Worm (Caenorhabditis elegans): ENCODE measurements around the gene clec-73.

clec-73 gene

DNA sequence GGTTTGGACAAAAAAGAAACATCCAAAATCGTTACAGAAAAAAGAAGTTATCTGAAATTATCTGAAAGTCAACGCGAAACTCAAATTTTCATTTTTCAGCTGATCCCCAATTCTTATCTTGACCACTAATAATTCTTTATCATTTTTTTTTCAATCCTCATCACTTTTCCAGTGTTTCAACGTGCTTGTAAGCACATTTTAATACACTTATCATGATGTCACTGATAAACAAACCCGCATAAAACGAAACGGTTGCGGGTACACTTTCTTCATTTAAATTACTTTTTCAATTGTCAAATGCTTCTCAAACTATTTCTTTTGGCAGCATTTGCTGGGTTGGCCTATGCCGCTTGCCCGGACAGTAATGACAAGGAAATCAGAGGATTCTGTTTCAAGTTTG lies 34.1 kb downstream of the clec-73 start, which contains the start of gene clec-67:
Gene clec-67, plus strand, starts transcription at position 268 of the 400 bp plus-strand sequence.
- TF ChIP-seq nhr-11 (tag; optimal IDR thresholded peaks at IDR 0.05) (no peak), fkh-10 (GFP tag; optimal IDR thresholded peaks at IDR 0.05) (no peak), ets-4 (tag; optimal IDR thresholded peaks at IDR 0.05) (no peak)

- TF ChIP-seq pag-3 (tag; optimal IDR thresholded peaks at IDR 0.05; ENCODE audit: borderline replicate concordance) (no peak), ceh-48 (tag; optimal IDR thresholded peaks at IDR 0.05) (no peak), ceh-30 (tag; optimal IDR thresholded peaks at IDR 0.05) (no peak), elt-4 (tag; optimal IDR thresholded peaks at IDR 0.05) (no peak), ceh-45 (GFP tag; IDR thresholded peaks at IDR 0.05) (no peak), unc-86 (tag; optimal IDR thresholded peaks at IDR 0.05) (no peak), pax-1 (tag; optimal IDR thresholded peaks at IDR 0.05) (no peak), unc-55 (GFP tag; optimal IDR thresholded peaks at IDR 0.05) (no peak), ceh-34 (tag; optimal IDR thresholded peaks at IDR 0.05) (no peak), nhr-232 (tag; optimal IDR thresholded peaks at IDR 0.05) (no peak), K09A11.1 (tag; optimal IDR thresholded peaks at IDR 0.05; ENCODE audit: insufficient read depth) (no peak), ceh-18 (tag; optimal IDR thresholded peaks at IDR 0.05) (no peak), ceh-22 (tag; optimal IDR thresholded peaks at IDR 0.05) (no peak), ama-1 (optimal IDR thresholded peaks at IDR 0.05) (no peak), odd-2 (tag; optimal IDR thresholded peaks at IDR 0.05) (no peak), pros-1 (tag; optimal IDR thresholded peaks at IDR 0.05) (no peak), zip-5 (tag; optimal IDR thresholded peaks at IDR 0.05) (no peak), nhr-11 (tag; optimal IDR thresholded peaks at IDR 0.05) (no peak), dmd-4 (tag; optimal IDR thresholded peaks at IDR 0.05; ENCODE audit: borderline replicate concordance) (no peak), hlh-8 (tag; optimal IDR thresholded peaks at IDR 0.05) (no peak)
Measured at ce11 chrIV:3919506-3919905, 36.5 kb downstream of the clec-73 start, which contains the start of gene srz-19. TSS of gene srz-19 (plus strand) at chrIV:3919806.

- TF ChIP-seq dmd-4 (tag; optimal IDR thresholded peaks at IDR 0.05; ENCODE audit: borderline replicate concordance) = no peak
- no peak for TF ChIP-seq ref-2 (tag; optimal IDR thresholded peaks at IDR 0.05)
- TF ChIP-seq hlh-30 (tag; optimal IDR thresholded peaks at IDR 0.05; ENCODE audit: insufficient read depth) = no peak
- TF ChIP-seq nfya-1 (tag; optimal IDR thresholded peaks at IDR 0.05) = no peak
- TF ChIP-seq syd-9 (tag; optimal IDR thresholded peaks at IDR 0.05) = no peak
- no peak for TF ChIP-seq ceh-34 (tag; optimal IDR thresholded peaks at IDR 0.05)
- TF ChIP-seq ztf-16 (tag; optimal IDR thresholded peaks at IDR 0.05) = no peak
- no peak for TF ChIP-seq unc-42 (tag; optimal IDR thresholded peaks at IDR 0.05)
- no peak for TF ChIP-seq hlh-8 (tag; optimal IDR thresholded peaks at IDR 0.05)
- TF ChIP-seq ets-4 (tag; optimal IDR thresholded peaks at IDR 0.05) = no peak
- TF ChIP-seq fkh-10 (GFP tag; optimal IDR thresholded peaks at IDR 0.05) = no peak
- no peak for TF ChIP-seq F13H6.1 (tag; optimal IDR thresholded peaks at IDR 0.05)
- TF ChIP-seq ceh-45 (GFP tag; IDR thresholded peaks at IDR 0.05) = no peak
- TF ChIP-seq ceh-14 (tag; optimal IDR thresholded peaks at IDR 0.05) = no peak
- TF ChIP-seq hlh-6 (tag; optimal IDR thresholded peaks at IDR 0.05) = no peak
- no peak for TF ChIP-seq sox-2 (GFP tag; IDR thresholded peaks at IDR 0.05)
- TF ChIP-seq tbx-7 (tag; optimal IDR thresholded peaks at IDR 0.05) = no peak
Measured at ce11 chrIV:3918160-3918559, 37.8 kb downstream of the clec-73 start, which contains the start of gene F56D6.23. TSS of gene F56D6.23 (plus strand) at chrIV:3918460.

ce11 chrIV:3917405-3917804 lies 38.6 kb downstream of the clec-73 start, which contains the start of gene F56D6.14:
TSS of gene F56D6.14 (plus strand) at chrIV:3917705.
- TF ChIP-seq tbx-7 (tag; optimal IDR thresholded peaks at IDR 0.05) (no peak), madf-2 (tag; optimal IDR thresholded peaks at IDR 0.05) (no peak), pros-1 (tag; optimal IDR thresholded peaks at IDR 0.05) (no peak), fkh-10 (GFP tag; optimal IDR thresholded peaks at IDR 0.05) (no peak), syd-9 (tag; optimal IDR thresholded peaks at IDR 0.05) (no peak), K02D7.2 (tag; optimal IDR thresholded peaks at IDR 0.05) (no peak), unc-42 (tag; optimal IDR thresholded peaks at IDR 0.05) (no peak), tbx-2 (tag; optimal IDR thresholded peaks at IDR 0.05) (no peak), hlh-8 (tag; optimal IDR thresholded peaks at IDR 0.05) (no peak), Y22D7AL.16 (tag; optimal IDR thresholded peaks at IDR 0.05) (no peak), zip-5 (tag; optimal IDR thresholded peaks at IDR 0.05) (no peak), pha-2 (tag; optimal IDR thresholded peaks at IDR 0.05) (no peak)
